Worm (Caenorhabditis elegans) whole organism, L3 larva: ENCODE measurements around the gene osm-3.

Experiments used
- R02D3.7 ChIP-seq: fragments of 150-350 bp; optimal IDR thresholded peaks from 2 replicates; lab custom pipeline; 2014; ENCODE audit warnings: missing biosample characterization, missing genetic modification characterization
- ama-1 ChIP-seq: fragments of 150-350 bp; optimal IDR thresholded peaks from 2 replicates; lab custom pipeline; 2018
- ceh-16 ChIP-seq: sonication (generic microtip); optimal IDR thresholded peaks from 2 replicates; lab custom pipeline; 2017; ENCODE audit warnings: missing biosample characterization, missing genetic modification characterization
- daf-12 ChIP-seq: fragments of 150-350 bp; optimal IDR thresholded peaks from 2 replicates; lab custom pipeline; 2014; ENCODE audit warnings: missing biosample characterization, missing genetic modification reagents, missing genetic modification characterization
- elt-1 ChIP-seq: fragments of 150-350 bp; optimal IDR thresholded peaks from 2 replicates; lab custom pipeline; 2014; ENCODE audit warnings: missing biosample characterization, missing genetic modification characterization
- elt-2 ChIP-seq: sonication (generic microtip); optimal IDR thresholded peaks from 2 replicates; lab custom pipeline; 2016; ENCODE audit warnings: missing genetic modification reagents, mild to moderate bottlenecking, missing genetic modification characterization, missing compliant biosample characterization
- lin-39 ChIP-seq: fragments of 150-350 bp; optimal IDR thresholded peaks from 2 replicates; lab custom pipeline; 2018; ENCODE audit warnings: missing biosample characterization, missing genetic modification reagents, missing genetic modification characterization
- nhr-11 ChIP-seq: fragments of 150-350 bp; optimal IDR thresholded peaks from 2 replicates; lab custom pipeline; 2014; ENCODE audit warnings: missing biosample characterization, missing genetic modification characterization
- nhr-25 ChIP-seq: sonication (generic microtip); optimal IDR thresholded peaks from 2 replicates; lab custom pipeline; 2017; ENCODE audit warnings: missing biosample characterization, missing genetic modification characterization
- nhr-28 ChIP-seq: fragments of 150-350 bp; optimal IDR thresholded peaks from 2 replicates; lab custom pipeline; 2014; ENCODE audit warnings: missing biosample characterization, missing genetic modification characterization
- nhr-77 ChIP-seq: fragments of 150-350 bp; optimal IDR thresholded peaks from 2 replicates; lab custom pipeline; 2014; ENCODE audit warnings: missing biosample characterization, missing genetic modification characterization
- pha-4 ChIP-seq: fragments of 150-350 bp; optimal IDR thresholded peaks from 2 replicates; lab custom pipeline; 2014; ENCODE audit warnings: missing biosample characterization, missing genetic modification reagents, missing genetic modification characterization
- unc-62 ChIP-seq: fragments of 150-350 bp; sonication (generic microtip); optimal IDR thresholded peaks from 4 replicates; lab custom pipeline; 2014; ENCODE audit warnings: missing biosample characterization, missing genetic modification reagents, missing genetic modification characterization
- ztf-11 ChIP-seq: fragments of 150-350 bp; optimal IDR thresholded peaks from 2 replicates; lab custom pipeline; 2014; ENCODE audit warnings: missing biosample characterization, missing genetic modification characterization

ce11 chrIV:3767749-3768148 lies 33.1 kb downstream of the osm-3 start:
- TF ChIP-seq ztf-11 (tag; lab: Kevin White, UChicago) = no peak
- TF ChIP-seq nhr-28 (tag; lab: Kevin White, UChicago) = no peak
- TF ChIP-seq unc-62 (GFP tag; lab: Kevin White, UChicago) = no peak
- no peak for TF ChIP-seq elt-2 (tag; lab: Kevin White, UChicago)
- TF ChIP-seq nhr-77 (tag; lab: Kevin White, UChicago) = no peak
- TF ChIP-seq daf-12 = no peak
- TF ChIP-seq R02D3.7 (tag; lab: Kevin White, UChicago) = no peak
- TF ChIP-seq ama-1 (lab: Kevin White, UChicago) = no peak
- no peak for TF ChIP-seq ceh-16 (tag; lab: Kevin White, UChicago)
- no peak for TF ChIP-seq nhr-11 (tag; lab: Kevin White, UChicago)
- TF ChIP-seq elt-1 (tag; lab: Kevin White, UChicago) = no peak
- no peak for TF ChIP-seq nhr-25 (tag; lab: Kevin White, UChicago)
- TF ChIP-seq pha-4 (tag; lab: Kevin White, UChicago) = no peak
- no peak for TF ChIP-seq lin-39 (tag; lab: Kevin White, UChicago)
